Fruit fly (Drosophila melanogaster) whole organism, embryonic: ENCODE results near the gene CG7568.

ENCODE experiments used
- Abd-B ChIP-seq: fragments of 200-800 bp; sonication (Bioruptor generic); optimal IDR thresholded peaks from 2 replicates; lab custom pipeline; 2018; ENCODE audit warnings: missing biosample characterization, mild to moderate bottlenecking, missing genetic modification characterization, moderate library complexity
- Atf3 ChIP-seq: fragments of 200-800 bp; sonication (Bioruptor generic); optimal IDR thresholded peaks from 3 replicates; lab custom pipeline; 2016; ENCODE audit warnings: missing biosample characterization, missing genetic modification characterization
- CG11247 ChIP-seq: fragments of 200-800 bp; sonication (Bioruptor generic); IDR thresholded peaks from 2 replicates; pipeline ENCODE4 v1.3.6; 2022; ENCODE audit warnings: missing biosample characterization, missing genetic modification characterization
- CG12071 ChIP-seq: fragments of 200-800 bp; sonication (Bioruptor generic); optimal IDR thresholded peaks from 3 replicates; lab custom pipeline; 2018; ENCODE audit warnings: missing biosample characterization, mild to moderate bottlenecking, missing genetic modification characterization
- CG12104 ChIP-seq: fragments of 200-800 bp; sonication (Bioruptor generic); optimal IDR thresholded peaks from 3 replicates; lab custom pipeline; 2016; ENCODE audit warnings: missing biosample characterization, missing genetic modification characterization
- CG12769 ChIP-seq: fragments of 200-800 bp; sonication (Bioruptor generic); optimal IDR thresholded peaks from 2 replicates; lab custom pipeline; 2019; ENCODE audit warnings: missing biosample characterization, mild to moderate bottlenecking, missing genetic modification characterization, moderate library complexity
- CG14441 ChIP-seq: fragments of 200-800 bp; sonication (Bioruptor generic); IDR thresholded peaks from 2 replicates; pipeline ENCODE4 v1.3.6; 2022; ENCODE audit warnings: missing biosample characterization, missing genetic modification characterization
- CG15479 ChIP-seq: fragments of 200-800 bp; sonication (Bioruptor generic); optimal IDR thresholded peaks from 3 replicates; lab custom pipeline; 2019; ENCODE audit warnings: missing biosample characterization, mild to moderate bottlenecking, missing genetic modification characterization, moderate library complexity
- CG15601 ChIP-seq: fragments of 200-800 bp; sonication (Bioruptor generic); optimal IDR thresholded peaks from 3 replicates; lab custom pipeline; 2019; ENCODE audit warnings: missing biosample characterization, mild to moderate bottlenecking, missing genetic modification characterization, moderate library complexity
- CG16863 ChIP-seq: fragments of 200-800 bp; sonication (Bioruptor generic); optimal IDR thresholded peaks from 3 replicates; lab custom pipeline; 2016; ENCODE audit warnings: missing biosample characterization, missing genetic modification characterization
- CG17186 ChIP-seq: fragments of 200-800 bp; sonication (Bioruptor generic); optimal IDR thresholded peaks from 3 replicates; lab custom pipeline; 2017; ENCODE audit warnings: missing biosample characterization, missing genetic modification reagents, missing genetic modification characterization
- CG2712 ChIP-seq: fragments of 200-800 bp; optimal IDR thresholded peaks from 3 replicates; lab custom pipeline; 2019; ENCODE audit warnings: missing biosample characterization, mild to moderate bottlenecking, missing genetic modification characterization, moderate library complexity
- CG32767 ChIP-seq: fragments of 200-800 bp; sonication (Bioruptor generic); IDR thresholded peaks from 2 replicates; pipeline ENCODE4 v1.3.6; 2022; ENCODE audit warnings: missing biosample characterization, missing genetic modification characterization
- CG34224 ChIP-seq: fragments of 200-800 bp; sonication (Bioruptor generic); IDR thresholded peaks from 3 replicates; pipeline ENCODE4 v1.3.6; 2022; ENCODE audit warnings: missing biosample characterization, missing genetic modification characterization; ENCODE audit not compliant: partially characterized antibody
- CG4854 ChIP-seq: fragments of 200-800 bp; sonication (Bioruptor generic); optimal IDR thresholded peaks from 2 replicates; lab custom pipeline; 2016; ENCODE audit warnings: missing biosample characterization, missing genetic modification characterization, inconsistent platforms
- CG7271 ChIP-seq: fragments of 200-800 bp; sonication (Bioruptor generic); optimal IDR thresholded peaks from 2 replicates; lab custom pipeline; 2018; ENCODE audit warnings: missing biosample characterization, mild to moderate bottlenecking, missing genetic modification characterization, moderate library complexity
- CG7556 ChIP-seq: fragments of 200-800 bp; sonication (Bioruptor generic); optimal IDR thresholded peaks from 2 replicates; lab custom pipeline; 2017; ENCODE audit warnings: missing biosample characterization, mild to moderate bottlenecking, missing genetic modification characterization
- CG8765 ChIP-seq: fragments of 200-800 bp; sonication (Bioruptor generic); IDR thresholded peaks from 2 replicates; pipeline ENCODE4 v1.3.6; 2022; ENCODE audit warnings: missing biosample characterization, missing genetic modification characterization
- Dad ChIP-seq: fragments of 200-800 bp; sonication (Bioruptor generic); optimal IDR thresholded peaks from 3 replicates; lab custom pipeline; 2016; ENCODE audit warnings: missing biosample characterization, missing genetic modification characterization
- Doc2 ChIP-seq: fragments of 200-800 bp; sonication (Bioruptor generic); IDR thresholded peaks from 2 replicates; pipeline ENCODE4 v1.3.6; 2022; ENCODE audit warnings: missing biosample characterization, missing genetic modification characterization
- Elba2 ChIP-seq: fragments of 200-800 bp; sonication (Bioruptor generic); optimal IDR thresholded peaks from 3 replicates; lab custom pipeline; 2016; ENCODE audit warnings: missing biosample characterization, missing genetic modification characterization
- H15 ChIP-seq: fragments of 200-800 bp; sonication (Bioruptor generic); IDR thresholded peaks from 3 replicates; pipeline ENCODE4 v1.3.6; 2022; ENCODE audit warnings: missing biosample characterization, missing genetic modification characterization
- HHEX ChIP-seq: fragments of 200-800 bp; sonication (Bioruptor generic); optimal IDR thresholded peaks from 3 replicates; lab custom pipeline; 2017; ENCODE audit warnings: missing biosample characterization, mild to moderate bottlenecking, missing genetic modification characterization, missing genetic modification reagents
- Hmr ChIP-seq: fragments of 200-800 bp; sonication (Bioruptor generic); optimal IDR thresholded peaks from 3 replicates; lab custom pipeline; 2017; ENCODE audit warnings: mild to moderate bottlenecking, missing biosample characterization, missing genetic modification reagents, missing genetic modification characterization
- Hr3 ChIP-seq: fragments of 200-800 bp; sonication (Bioruptor generic); optimal IDR thresholded peaks from 3 replicates; lab custom pipeline; 2016; ENCODE audit warnings: missing biosample characterization, missing genetic modification characterization
- Mrtf ChIP-seq: fragments of 200-800 bp; sonication (Bioruptor generic); IDR thresholded peaks from 3 replicates; pipeline ENCODE4 v1.3.6; 2022; ENCODE audit warnings: missing biosample characterization, missing genetic modification characterization
- NC2α ChIP-seq: fragments of 200-800 bp; sonication (Bioruptor generic); optimal IDR thresholded peaks from 2 replicates; lab custom pipeline; 2016; ENCODE audit warnings: missing biosample characterization, missing genetic modification characterization
- NFAT ChIP-seq: fragments of 200-800 bp; sonication (Bioruptor generic); IDR thresholded peaks from 2 replicates; pipeline ENCODE4 v1.3.6; 2022; ENCODE audit warnings: missing biosample characterization, missing genetic modification characterization
- Oli ChIP-seq: fragments of 200-800 bp; sonication (Bioruptor generic); optimal IDR thresholded peaks from 2 replicates; lab custom pipeline; 2018; ENCODE audit warnings: missing biosample characterization, mild to moderate bottlenecking, missing genetic modification characterization, moderate library complexity
- Tbp ChIP-seq: fragments of >200 bp; optimal IDR thresholded peaks from 2 replicates; lab custom pipeline; 2018; ENCODE audit warnings: missing biosample characterization, missing genetic modification characterization
- ato ChIP-seq: fragments of 200-800 bp; sonication (Bioruptor generic); IDR thresholded peaks from 2 replicates; pipeline ENCODE4 v1.3.6; 2022; ENCODE audit warnings: missing biosample characterization, missing genetic modification characterization; ENCODE audit not compliant: partially characterized antibody
- bab2 ChIP-seq: fragments of 200-800 bp; sonication (Bioruptor generic); optimal IDR thresholded peaks from 2 replicates; lab custom pipeline; 2016; ENCODE audit warnings: missing biosample characterization, missing genetic modification characterization
- bigmax ChIP-seq: fragments of 200-800 bp; sonication (Bioruptor generic); optimal IDR thresholded peaks from 2 replicates; lab custom pipeline; 2018; ENCODE audit warnings: missing biosample characterization, mild to moderate bottlenecking, missing genetic modification characterization
- da ChIP-seq: fragments of 200-800 bp; sonication (Bioruptor generic); optimal IDR thresholded peaks from 2 replicates; lab custom pipeline; 2016; ENCODE audit warnings: missing biosample characterization, missing genetic modification characterization
- dmrt11E ChIP-seq: fragments of 200-800 bp; sonication (Bioruptor generic); optimal IDR thresholded peaks from 3 replicates; lab custom pipeline; 2018; ENCODE audit warnings: missing biosample characterization, mild to moderate bottlenecking, missing genetic modification characterization, moderate library complexity
- emc ChIP-seq: fragments of 200-800 bp; sonication (Bioruptor generic); optimal IDR thresholded peaks from 2 replicates; lab custom pipeline; 2016; ENCODE audit warnings: missing biosample characterization, missing genetic modification characterization
- fd3F ChIP-seq: fragments of 200-800 bp; sonication (Bioruptor generic); optimal IDR thresholded peaks from 2 replicates; lab custom pipeline; 2018; ENCODE audit warnings: missing biosample characterization, mild to moderate bottlenecking, missing genetic modification characterization, moderate library complexity
- gce ChIP-seq: fragments of 200-800 bp; sonication (Bioruptor generic); IDR thresholded peaks from 3 replicates; pipeline ENCODE4 v1.3.6; 2022; ENCODE audit warnings: missing biosample characterization, missing genetic modification characterization
- gsb ChIP-seq: fragments of 200-800 bp; sonication (Bioruptor generic); IDR thresholded peaks from 2 replicates; pipeline ENCODE4 v1.3.6; 2022; ENCODE audit warnings: missing biosample characterization, missing genetic modification characterization
- hkb ChIP-seq, 2 experiments: fragments of 200-800 bp in 1 of 2; fragments of >200 bp in 1 of 2; sonication (Bioruptor generic) in 1 of 2; IDR thresholded peaks in 1 of 2; optimal IDR thresholded peaks in 1 of 2; 2 replicates each; pipeline versions ENCODE4 v1.3.6 to Lab custom; 2017 to 2022; ENCODE audit warnings: missing biosample characterization in 1 of 2, missing genetic modification characterization in 1 of 2
- lmd ChIP-seq: fragments of 200-800 bp; sonication (Bioruptor generic); IDR thresholded peaks from 2 replicates; pipeline ENCODE4 v1.3.6; 2022; ENCODE audit warnings: missing biosample characterization, missing genetic modification characterization
- lola ChIP-seq, 3 experiments: fragments of >200 bp in 2 of 3; fragments of 200-800 bp in 1 of 3; sonication (Bioruptor generic) in 1 of 3; optimal IDR thresholded peaks; 2 replicates each; lab custom pipeline; 2017 to 2019; ENCODE audit warnings: missing biosample characterization in 3 of 3, missing genetic modification characterization in 3 of 3, mild to moderate bottlenecking in 1 of 3, moderate library complexity in 1 of 3
- run ChIP-seq: fragments of 200-800 bp; sonication (Bioruptor generic); optimal IDR thresholded peaks from 3 replicates; lab custom pipeline; 2018; ENCODE audit warnings: missing biosample characterization, mild to moderate bottlenecking, missing genetic modification characterization
- sd ChIP-seq: fragments of 200-800 bp; sonication (Bioruptor generic); optimal IDR thresholded peaks from 3 replicates; lab custom pipeline; 2018; ENCODE audit warnings: missing biosample characterization, mild to moderate bottlenecking, missing genetic modification characterization, moderate library complexity
- seq ChIP-seq: fragments of 200-800 bp; sonication (Bioruptor generic); IDR thresholded peaks from 2 replicates; pipeline ENCODE4 v1.3.6; 2022; ENCODE audit warnings: missing biosample characterization, missing genetic modification characterization
- shn ChIP-seq: fragments of 200-800 bp; sonication (Bioruptor generic); optimal IDR thresholded peaks from 3 replicates; lab custom pipeline; 2016; ENCODE audit warnings: missing biosample characterization, missing genetic modification characterization
- sisA ChIP-seq: fragments of 200-800 bp; sonication (Bioruptor generic); IDR thresholded peaks from 2 replicates; pipeline ENCODE4 v1.3.6; 2022; ENCODE audit warnings: missing biosample characterization, missing genetic modification characterization
- sna ChIP-seq: fragments of 200-800 bp; sonication (Bioruptor generic); IDR thresholded peaks from 2 replicates; pipeline ENCODE4 v1.3.6; 2022; ENCODE audit warnings: missing biosample characterization, missing genetic modification characterization; ENCODE audit not compliant: partially characterized antibody
- stc ChIP-seq: fragments of 200-800 bp; sonication (Bioruptor generic); IDR thresholded peaks from 2 replicates; pipeline ENCODE4 v1.3.6; 2022; ENCODE audit warnings: missing biosample characterization, missing genetic modification characterization
- yki ChIP-seq: fragments of >200 bp; optimal IDR thresholded peaks from 3 replicates; lab custom pipeline; 2018
- zfh2 ChIP-seq: fragments of 200-800 bp; sonication (Bioruptor generic); optimal IDR thresholded peaks from 2 replicates; lab custom pipeline; 2016; ENCODE audit warnings: missing biosample characterization, missing genetic modification characterization

The CG7568 gene

DNA sequence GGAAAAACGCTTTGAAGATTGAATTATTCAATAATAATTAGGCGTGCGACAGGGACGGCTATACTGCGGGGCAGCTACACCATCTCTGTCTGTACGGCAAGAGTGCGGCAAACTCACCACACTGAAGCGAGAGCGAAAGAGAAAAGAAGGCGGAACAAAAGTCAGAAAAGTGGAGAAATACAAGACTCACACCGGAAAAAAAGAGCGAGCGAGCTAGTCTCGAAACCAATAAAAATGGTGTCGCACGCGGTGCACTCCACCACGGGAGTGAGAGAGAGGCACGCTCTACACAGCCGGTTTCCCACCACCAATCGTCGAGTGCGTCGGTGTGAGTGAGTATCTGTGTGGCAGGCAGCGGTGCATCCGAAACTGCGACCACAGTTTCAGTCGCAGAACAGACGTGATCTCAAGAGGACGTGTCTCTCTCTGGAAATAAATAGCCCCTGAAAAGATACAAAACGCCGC is 44.6 kb downstream of the CG7568 start, which contains the start of gene Dr (continued):
- TF ChIP-seq Mrtf (GFP tag; lab: Robert Waterston, UW) (no peak), ato (GFP tag; lab: Robert Waterston, UW) (0 out of 2 replicates have a peak, but pooled peaks have one; percentile 32), gce (GFP tag; lab: Robert Waterston, UW) (no peak), Elba2 (GFP tag; lab: Kevin White, UChicago) (no peak), CG15479 (peak; percentile 25), CG12769 (tag; lab: Kevin White, UChicago) (no peak), gsb (no peak), CG7556 (GFP tag; lab: Kevin White, UChicago) (no peak), CG17186 (GFP tag; lab: Kevin White, UChicago) (no peak), CG4854 (GFP tag; lab: Kevin White, UChicago) (no peak), lmd (no peak), sisA (GFP tag; lab: Robert Waterston, UW) (no peak), dmrt11E (tag; lab: Kevin White, UChicago) (no peak), CG16863 (GFP tag; lab: Kevin White, UChicago) (no peak), CG12104 (no peak), run (tag; lab: Kevin White, UChicago) (peak; percentile 4), CG7271 (tag; lab: Kevin White, UChicago) (peak; percentile 47), Oli (no peak), Atf3 (no peak), CG15601 (tag; lab: Kevin White, UChicago) (no peak), emc (no peak), sna (peak; percentile 20; the same call in 1 of the 2 replicates), stc (no peak), shn (GFP tag; lab: Kevin White, UChicago) (no peak), CG8765 (GFP tag; lab: Robert Waterston, UW) (peak; percentile 57; the same call in 1 of the 2 replicates), CG11247 (no peak), CG14441 (GFP tag; lab: Robert Waterston, UW) (no peak), sd (tag; lab: Kevin White, UChicago) (peak; percentile 4), fd3F (GFP tag; lab: Kevin White, UChicago) (no peak), H15 (GFP tag; lab: Robert Waterston, UW) (no peak), NC2α (GFP tag; lab: Kevin White, UChicago) (peak; percentile 4), HHEX (GFP tag; lab: Kevin White, UChicago) (no peak), zfh2 (GFP tag; lab: Kevin White, UChicago) (no peak), bigmax (GFP tag; lab: Kevin White, UChicago) (no peak), CG34224 (GFP tag; lab: Robert Waterston, UW) (no peak), Tbp (peak; percentile 43), CG12071 (GFP tag; lab: Kevin White, UChicago) (peak; percentile 23), yki (no peak), bab2 (GFP tag; lab: Kevin White, UChicago) (no peak), hkb (optimal IDR thresholded peaks at IDR 0.05; lab: Kevin White, UChicago) (no peak), hkb (GFP tag; IDR thresholded peaks at IDR 0.05; lab: Robert Waterston, UW) (no peak; the same call in 1 of the 2 replicates), NFAT (GFP tag; lab: Robert Waterston, UW) (no peak), Hr3 (GFP tag; lab: Kevin White, UChicago) (no peak), Doc2 (GFP tag; lab: Robert Waterston, UW) (no peak), Abd-B (GFP tag; lab: Kevin White, UChicago) (peak; percentile 66), seq (GFP tag; lab: Robert Waterston, UW) (peak; percentile 96), CG32767 (GFP tag; lab: Robert Waterston, UW) (peak; percentile 44; the same call in 1 of the 2 replicates), lola (GFP tag; optimal IDR thresholded peaks at IDR 0.05; lab: Kevin White, UChicago) (no peak), CG2712 (tag; lab: Kevin White, UChicago) (peak; percentile 1), Hmr (GFP tag; lab: Kevin White, UChicago) (no peak), Dad (no peak), da (GFP tag; lab: Kevin White, UChicago) (peak; percentile 2)
